Worm (Caenorhabditis elegans): ENCODE results near the gene R10E4.9.

The R10E4.9 gene

DNA sequence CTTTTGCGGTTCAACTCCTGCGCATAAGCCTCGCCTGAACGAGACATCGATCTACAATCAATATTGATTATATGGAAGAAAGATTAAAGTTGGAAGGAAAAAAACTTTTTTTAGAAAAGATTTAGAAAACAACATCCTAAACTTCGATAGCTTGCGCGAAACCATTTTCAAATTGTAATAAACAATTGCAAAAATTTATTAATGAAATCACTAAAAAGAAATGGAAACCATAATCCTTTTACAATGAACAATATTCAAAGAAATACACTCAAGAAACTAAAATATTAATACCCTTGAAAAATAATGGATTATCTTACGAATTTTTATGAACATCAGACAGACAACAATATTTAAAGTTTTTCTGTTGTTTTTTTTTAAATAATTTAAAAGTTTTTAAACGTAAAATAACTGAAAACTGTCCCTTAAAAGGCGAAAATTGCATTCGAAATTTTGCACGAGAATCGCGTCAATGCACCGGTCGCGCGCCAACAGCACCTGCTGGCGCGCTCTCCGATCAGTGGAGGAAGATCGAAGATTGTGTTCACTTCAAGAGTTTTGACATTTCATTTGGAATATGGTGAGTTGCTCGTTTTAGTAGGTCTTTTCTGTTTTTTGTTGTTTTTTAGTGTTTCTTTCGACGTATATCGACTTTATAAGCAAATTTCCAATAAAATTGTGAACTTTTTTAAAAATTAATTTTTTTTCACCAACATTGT is 32.8 kb downstream of the R10E4.9 start, which contains the start of the genes sftb-1 and R10E4.1:
Gene sftb-1, minus strand, starts transcription at position 51 of the 716 bp plus-strand sequence.
Gene R10E4.1, plus strand, starts transcription at position 524 of the 716 bp plus-strand sequence.
- TF ChIP-seq gmeb-1 (tag; optimal IDR thresholded peaks at IDR 0.05) (peak; percentile 84), nhr-129 (tag; optimal IDR thresholded peaks at IDR 0.05) (peak; percentile 42), nhr-23 (tag; optimal IDR thresholded peaks at IDR 0.05) (no peak), nhr-21 (tag; optimal IDR thresholded peaks at IDR 0.05) (peak; percentile 49), mbf-1 (tag; optimal IDR thresholded peaks at IDR 0.05) (no peak), lsy-2 (tag; optimal IDR thresholded peaks at IDR 0.05) (peak; percentile 77 to 89), nhr-10 (tag; optimal IDR thresholded peaks at IDR 0.05) (no peak), fos-1 (tag; optimal IDR thresholded peaks at IDR 0.05) (peak; percentile 48), snpc-4 (tag; optimal IDR thresholded peaks at IDR 0.05) (no peak), F13H6.1 (tag; optimal IDR thresholded peaks at IDR 0.05) (peak; percentile 69), unc-39 (tag; optimal IDR thresholded peaks at IDR 0.05) (no peak), unc-55 (GFP tag; optimal IDR thresholded peaks at IDR 0.05) (peak; percentile 82), ceh-16 (tag; optimal IDR thresholded peaks at IDR 0.05) (no peak), Y55F3AM.14 (GFP tag; optimal IDR thresholded peaks at IDR 0.05) (no peak), alr-1 (tag; optimal IDR thresholded peaks at IDR 0.05) (no peak), nhr-11 (tag; optimal IDR thresholded peaks at IDR 0.05) (no peak), aly-2 (tag; optimal IDR thresholded peaks at IDR 0.05) (no peak), ceh-82 (tag; optimal IDR thresholded peaks at IDR 0.05) (no peak), zag-1 (tag; optimal IDR thresholded peaks at IDR 0.05) (no peak), nhr-237 (tag; optimal IDR thresholded peaks at IDR 0.05) (no peak), skn-1 (tag; optimal IDR thresholded peaks at IDR 0.05) (no peak), ztf-4 (tag; optimal IDR thresholded peaks at IDR 0.05) (no peak), peb-1 (tag; optimal IDR thresholded peaks at IDR 0.05) (no peak), ztf-11 (tag; optimal IDR thresholded peaks at IDR 0.05) (no peak), mdl-1 (tag; optimal IDR thresholded peaks at IDR 0.05) (no peak), sem-4 (tag; optimal IDR thresholded peaks at IDR 0.05) (peak; percentile 25), egl-27 (tag; optimal IDR thresholded peaks at IDR 0.05) (no peak), unc-62 (GFP tag; optimal IDR thresholded peaks at IDR 0.05) (no peak), nhr-12 (tag; optimal IDR thresholded peaks at IDR 0.05) (no peak), lin-11 (tag; optimal IDR thresholded peaks at IDR 0.05) (peak; percentile 19), ztf-1 (GFP tag; conservative IDR thresholded peaks at IDR 0.05) (no peak), blmp-1 (tag; optimal IDR thresholded peaks at IDR 0.05; ENCODE audit: insufficient read depth) (no peak), crh-2 (tag; optimal IDR thresholded peaks at IDR 0.05) (peak; percentile 78), sma-3 (GFP tag; optimal IDR thresholded peaks at IDR 0.05) (peak; percentile 66), R02D3.7 (tag; optimal IDR thresholded peaks at IDR 0.05) (no peak), nhr-25 (tag; optimal IDR thresholded peaks at IDR 0.05) (peak; percentile 75), lin-39 (tag; optimal IDR thresholded peaks at IDR 0.05) (no peak), ama-1 (optimal IDR thresholded peaks at IDR 0.05) (peak; percentile 32), sma-9 (GFP tag; optimal IDR thresholded peaks at IDR 0.05) (peak; percentile 83), sma-9 (tag; optimal IDR thresholded peaks at IDR 0.05) (no peak), mab-5 (tag; optimal IDR thresholded peaks at IDR 0.05) (peak; percentile 34), elt-1 (tag; optimal IDR thresholded peaks at IDR 0.05) (no peak), nhr-6 (tag; optimal IDR thresholded peaks at IDR 0.05) (no peak), lin-13 (GFP tag; optimal IDR thresholded peaks at IDR 0.05) (peak; percentile 42), dmd-4 (tag; optimal IDR thresholded peaks at IDR 0.05) (no peak), ZK546.5 (tag; optimal IDR thresholded peaks at IDR 0.05) (no peak), C34F6.9 (tag; optimal IDR thresholded peaks at IDR 0.05) (peak; percentile 78), elt-3 (tag; optimal IDR thresholded peaks at IDR 0.05) (no peak), nhr-77 (tag; optimal IDR thresholded peaks at IDR 0.05) (no peak)

All from whole organism, L2 larva.